Fruit fly (Drosophila melanogaster): Measurements from ENCODE around the gene CG13806.

Gene CG13806

dm6 chr3L:2257412-2257862 lies 8.8 kb upstream of the CG13806 start, which contains the start of the genes CG1275 and Elp5 (continued):
- TF ChIP-seq HLH4C (GFP tag; IDR thresholded peaks at IDR 0.05; ENCODE audit: partially characterized antibody) = 0 out of 3 replicates have a peak, but pooled peaks have one; percentile 27
- TF ChIP-seq HLHmδ (GFP tag; optimal IDR thresholded peaks at IDR 0.05) = no peak
- TF ChIP-seq stc (GFP tag; IDR thresholded peaks at IDR 0.05) = peak; percentile 99
- TF ChIP-seq NfI (GFP tag; optimal IDR thresholded peaks at IDR 0.05) = peak; percentile 99
- peak in 1 of 2 experiments; percentile 71 for TF ChIP-seq crp (GFP tag; optimal IDR thresholded peaks at IDR 0.05)
- TF ChIP-seq CG14965 (GFP tag; optimal IDR thresholded peaks at IDR 0.05; ENCODE audit: borderline replicate concordance) = peak; percentile 76
- peak; percentile 97 for TF ChIP-seq Bteb2 (GFP tag; optimal IDR thresholded peaks at IDR 0.05)
- TF ChIP-seq seq (GFP tag; IDR thresholded peaks at IDR 0.05) = peak; percentile 99
- peak; percentile 99 for TF ChIP-seq tap (tag; optimal IDR thresholded peaks at IDR 0.05)
- peak; percentile 88 for TF ChIP-seq CG1792 (GFP tag; optimal IDR thresholded peaks at IDR 0.05)
- no peak for TF ChIP-seq CG1832 (GFP tag; optimal IDR thresholded peaks at IDR 0.05)
- TF ChIP-seq Stat92E (GFP tag; optimal IDR thresholded peaks at IDR 0.05) = peak in 1 of 3 experiments; percentile 81
- peak; percentile 75 for TF ChIP-seq bigmax (GFP tag; optimal IDR thresholded peaks at IDR 0.05)
- TF ChIP-seq Sox102F (GFP tag; optimal IDR thresholded peaks at IDR 0.05) = peak; percentile 99
- peak; percentile 95 for TF ChIP-seq odd (GFP tag; optimal IDR thresholded peaks at IDR 0.05)
- TF ChIP-seq Ets97D (GFP tag; optimal IDR thresholded peaks at IDR 0.05) = peak; percentile 95
- TF ChIP-seq sr (GFP tag; IDR thresholded peaks at IDR 0.05) = peak; percentile 98
- peak; percentile 99 for TF ChIP-seq Taf1 (GFP tag; IDR thresholded peaks at IDR 0.05)
- TF ChIP-seq CG12071 (GFP tag; optimal IDR thresholded peaks at IDR 0.05) = peak; percentile 92
- TF ChIP-seq CG3407 (GFP tag; optimal IDR thresholded peaks at IDR 0.05) = peak; percentile 94
- TF ChIP-seq CG34422 (GFP tag; IDR thresholded peaks at IDR 0.05) = peak; percentile 100
- peak; percentile 64 for TF ChIP-seq pzg (GFP tag; optimal IDR thresholded peaks at IDR 0.05)
- TF ChIP-seq dysf (GFP tag; IDR thresholded peaks at IDR 0.05) = peak; percentile 100
- TF ChIP-seq TFAM (GFP tag; optimal IDR thresholded peaks at IDR 0.05) = peak; percentile 70
- TF ChIP-seq Sry-β (GFP tag; optimal IDR thresholded peaks at IDR 0.05) = peak; percentile 80
- peak; percentile 94 to 99 for TF ChIP-seq bsh (GFP tag; optimal IDR thresholded peaks at IDR 0.05)
- peak; percentile 79 for TF ChIP-seq CG10274 (GFP tag; optimal IDR thresholded peaks at IDR 0.05)
- no peak for TF ChIP-seq pan (optimal IDR thresholded peaks at IDR 0.05)
- TF ChIP-seq pan (GFP tag; optimal IDR thresholded peaks at IDR 0.05 in 1 of 2, IDR thresholded peaks at IDR 0.05 in 1 of 2) = peak in 1 of 2 experiments; percentile 100
- peak; percentile 95 for TF ChIP-seq CG18476 (GFP tag; optimal IDR thresholded peaks at IDR 0.05)
- TF ChIP-seq nau (GFP tag; optimal IDR thresholded peaks at IDR 0.05) = no peak
- peak; percentile 100 for TF ChIP-seq CG14441 (GFP tag; IDR thresholded peaks at IDR 0.05)
- TF ChIP-seq CG8089 (GFP tag; optimal IDR thresholded peaks at IDR 0.05) = peak; percentile 94
- peak; percentile 96 for TF ChIP-seq sug (tag; optimal IDR thresholded peaks at IDR 0.05)
- peak; percentile 45; the same call in 2 of the 3 replicates for TF ChIP-seq knrl (GFP tag; IDR thresholded peaks at IDR 0.05; ENCODE audit: partially characterized antibody)
- TF ChIP-seq CG11723 (GFP tag; optimal IDR thresholded peaks at IDR 0.05) = peak; percentile 96
- TF ChIP-seq twi (tag; optimal IDR thresholded peaks at IDR 0.05) = peak; percentile 95
- peak; percentile 91 for TF ChIP-seq repo (GFP tag; optimal IDR thresholded peaks at IDR 0.05)
- TF ChIP-seq CG11398 (GFP tag; optimal IDR thresholded peaks at IDR 0.05) = peak; percentile 92
- peak; percentile 100 for TF ChIP-seq zfh1 (GFP tag; IDR thresholded peaks at IDR 0.05)
- peak; percentile 98 for TF ChIP-seq CG2712 (tag; optimal IDR thresholded peaks at IDR 0.05)
- peak; percentile 95 for TF ChIP-seq Six4 (GFP tag; optimal IDR thresholded peaks at IDR 0.05)
- TF ChIP-seq Nf-YA (GFP tag; IDR thresholded peaks at IDR 0.05) = peak; percentile 99
- peak; percentile 99 for TF ChIP-seq sob (GFP tag; IDR thresholded peaks at IDR 0.05)
- TF ChIP-seq tin (GFP tag; optimal IDR thresholded peaks at IDR 0.05) = peak; percentile 97
- TF ChIP-seq Xbp1 (GFP tag; optimal IDR thresholded peaks at IDR 0.05) = peak; percentile 99
- TF ChIP-seq gcm (GFP tag; optimal IDR thresholded peaks at IDR 0.05) = peak; percentile 97
- peak; percentile 95 for TF ChIP-seq org-1 (GFP tag; optimal IDR thresholded peaks at IDR 0.05)
- TF ChIP-seq sens (GFP tag) = peak; percentile 98
- TF ChIP-seq tgo (GFP tag; IDR thresholded peaks at IDR 0.05) = peak; percentile 100

All from whole organism, embryonic.